Fruit fly (Drosophila melanogaster) whole organism, larva: Measurements from ENCODE around the gene Sf3b5.

Experiments
- noc ChIP-seq: fragments of 200-800 bp; sonication (Bioruptor generic); optimal IDR thresholded peaks from 3 replicates; lab custom pipeline; 2019; ENCODE audit warnings: missing biosample characterization, mild to moderate bottlenecking, missing genetic modification characterization, moderate library complexity

The Sf3b5 gene

DNA sequence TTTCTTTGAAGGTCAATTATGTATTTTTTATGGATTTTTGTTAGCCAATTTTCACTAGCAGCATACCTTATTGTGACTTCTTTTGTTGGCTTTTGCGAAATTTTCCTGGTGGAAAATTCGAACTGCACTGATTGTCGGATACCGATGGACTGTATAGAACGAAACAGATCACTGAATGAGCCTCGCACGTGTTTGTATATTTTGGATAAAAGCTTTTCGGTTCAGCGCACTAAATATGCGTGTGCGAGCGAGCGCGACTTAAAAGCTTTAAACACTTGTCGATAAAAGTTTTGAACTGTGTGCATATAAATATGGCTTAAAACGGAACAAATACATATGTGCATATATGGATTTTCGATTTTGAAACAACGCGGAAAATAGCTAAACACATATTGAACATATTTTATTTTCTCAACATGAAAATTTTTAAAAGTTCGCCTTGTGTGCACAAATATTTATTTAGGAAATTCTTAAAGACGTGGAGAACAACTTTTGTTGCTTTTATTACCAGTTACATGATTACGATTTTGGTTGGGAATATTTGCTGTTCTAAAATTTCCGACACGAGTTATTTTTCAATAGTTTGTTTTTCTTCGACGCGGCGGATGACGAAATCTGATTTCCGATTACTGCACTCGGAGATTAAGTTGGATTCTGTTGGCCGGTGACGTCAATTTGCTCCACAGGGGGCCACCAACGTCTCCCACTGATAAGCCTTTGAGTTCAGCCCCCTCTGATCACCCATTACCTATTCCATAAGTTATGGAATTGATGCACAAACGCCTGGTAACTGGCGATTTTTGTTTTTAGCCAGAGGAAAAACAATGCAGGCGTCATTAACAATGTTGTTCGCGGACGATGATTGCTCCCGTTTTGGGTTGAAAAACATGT is 34.2 kb upstream of the Sf3b5 start:
- TF ChIP-seq noc = no peak

DNA sequence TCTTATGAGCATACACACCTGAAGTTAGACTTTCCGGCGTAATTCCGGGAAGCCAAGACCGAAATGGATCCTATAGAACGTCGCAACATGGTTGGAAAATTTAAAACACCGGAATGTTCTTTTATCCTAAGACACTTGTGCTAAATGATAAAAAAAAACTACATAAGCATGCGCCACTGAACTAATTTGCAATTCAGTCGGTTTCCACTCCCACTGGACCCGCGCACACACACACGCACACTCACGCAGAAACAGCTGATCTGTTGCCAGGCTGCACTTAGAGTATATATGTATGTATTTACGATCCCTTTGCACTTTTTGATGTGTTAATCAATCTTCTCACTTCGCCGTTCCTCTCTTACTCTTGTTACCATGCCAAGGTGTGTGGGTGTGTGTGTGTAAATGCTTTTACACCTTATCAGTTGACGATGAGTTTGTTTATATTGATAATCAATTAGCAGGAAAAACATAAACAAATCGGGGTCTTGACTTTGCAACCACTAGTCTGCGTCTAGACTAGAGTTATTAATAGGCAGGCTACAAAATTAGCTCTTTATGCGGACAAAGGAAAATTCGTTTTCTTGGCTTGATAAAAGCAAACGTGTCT is 33.4 kb upstream of the Sf3b5 start, which contains the start of gene Mst85C:
TSS of gene Mst85C (plus strand) at position 180 of the 607 bp plus-strand sequence.
- no peak for TF ChIP-seq noc

DNA sequence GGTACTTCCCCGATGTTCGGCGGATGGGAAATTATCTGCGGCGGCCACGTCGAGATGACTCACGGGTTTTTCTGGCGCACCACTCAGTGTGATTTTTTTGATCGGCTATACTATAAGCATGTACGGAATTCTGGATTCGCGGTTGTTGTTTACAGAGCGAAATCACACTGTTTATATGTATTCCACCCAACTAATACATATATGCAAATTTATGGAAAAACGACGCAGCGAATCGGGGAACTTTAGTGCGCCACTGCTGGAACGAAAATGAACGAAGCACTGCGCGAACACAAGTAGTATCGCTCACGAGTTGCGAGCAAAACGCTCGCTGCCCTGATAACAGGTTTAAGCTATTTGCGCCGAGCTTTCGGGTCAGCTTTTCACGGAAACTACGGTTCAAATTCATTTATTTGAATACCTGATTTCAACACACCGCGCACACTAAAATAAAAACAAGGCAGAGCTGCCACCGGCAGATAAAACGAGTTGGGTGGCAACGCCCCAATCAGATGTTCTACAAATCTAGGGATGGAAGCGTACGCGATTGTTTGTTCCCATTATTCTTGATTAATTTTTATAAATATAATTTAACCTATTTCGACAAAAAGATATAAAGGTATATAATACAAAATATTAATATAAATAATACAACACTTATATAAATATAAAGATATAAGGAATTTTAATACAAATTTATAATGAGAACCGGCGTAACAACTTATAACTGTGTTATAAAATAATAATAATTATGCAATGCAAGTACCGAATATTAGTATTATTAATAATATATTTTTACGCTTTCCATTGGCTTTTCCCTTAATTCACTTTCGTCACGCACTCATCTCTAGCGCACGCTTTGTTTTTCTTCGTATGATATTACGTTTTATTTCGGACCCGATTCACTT is 32.7 kb upstream of the Sf3b5 start, which contains the start of gene Rel:
TSS of gene Rel (minus strand) at position 417 of the 905 bp plus-strand sequence.
- TF ChIP-seq noc = peak; percentile 57

DNA sequence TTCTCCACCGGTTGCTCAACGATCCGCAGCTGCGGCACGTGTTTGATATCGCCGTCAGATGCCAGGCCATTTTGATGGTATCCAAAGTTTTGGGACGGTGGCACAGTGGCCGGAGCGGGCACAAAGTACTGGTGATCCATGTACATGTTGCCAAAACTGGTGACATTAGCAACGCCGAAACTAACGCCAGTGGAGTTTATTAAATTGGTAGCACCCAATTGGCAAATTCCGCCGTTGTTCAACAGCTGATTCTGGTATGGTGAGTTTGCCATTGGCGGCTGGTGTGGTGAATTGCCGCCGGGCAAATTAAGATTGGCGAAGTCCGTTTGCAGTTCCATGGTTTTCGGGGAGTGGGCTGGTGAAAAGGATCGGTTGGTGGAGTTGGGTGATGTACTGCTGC is 31.8 kb upstream of the Sf3b5 start:
- TF ChIP-seq noc = no peak

DNA sequence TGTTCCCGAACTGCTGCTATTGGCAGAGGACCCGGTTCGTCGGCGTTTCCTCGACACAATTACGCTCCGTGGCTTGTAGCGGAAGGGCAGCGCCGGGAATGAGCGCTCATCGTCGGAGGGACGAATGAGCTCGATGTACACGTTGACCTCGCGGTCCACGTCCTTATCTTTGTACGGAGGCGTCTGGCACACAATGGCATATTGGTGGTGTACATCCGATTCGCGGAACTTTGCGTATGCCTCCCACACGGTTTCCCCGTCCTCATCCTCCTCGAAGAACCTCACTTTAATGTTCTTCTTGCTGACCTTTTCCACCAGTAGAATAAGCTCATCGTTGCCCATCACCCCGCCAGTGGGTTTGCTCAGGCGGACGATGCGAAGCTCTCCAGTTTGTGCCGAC is 30.6 kb upstream of the Sf3b5 start:
- no peak for TF ChIP-seq noc

DNA sequence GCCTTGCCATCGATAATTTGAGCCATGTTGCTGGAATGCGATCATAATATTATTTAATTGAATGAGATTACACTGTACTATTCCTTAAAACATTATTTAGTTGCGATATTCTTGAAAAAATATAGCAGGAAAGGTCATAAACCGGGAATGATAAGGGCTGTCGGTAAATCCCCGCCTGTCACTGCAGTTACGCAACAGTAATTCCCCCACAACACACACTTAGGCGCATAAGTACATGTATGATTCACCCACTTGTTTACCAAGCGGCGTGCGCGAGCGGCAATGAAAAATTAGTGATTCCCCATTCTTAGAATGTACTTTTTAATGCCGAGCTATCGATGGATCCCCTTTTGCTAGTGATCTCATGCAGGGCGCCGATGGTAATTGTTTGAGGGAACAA is 28.5 kb upstream of the Sf3b5 start:
- TF ChIP-seq noc = no peak

DNA sequence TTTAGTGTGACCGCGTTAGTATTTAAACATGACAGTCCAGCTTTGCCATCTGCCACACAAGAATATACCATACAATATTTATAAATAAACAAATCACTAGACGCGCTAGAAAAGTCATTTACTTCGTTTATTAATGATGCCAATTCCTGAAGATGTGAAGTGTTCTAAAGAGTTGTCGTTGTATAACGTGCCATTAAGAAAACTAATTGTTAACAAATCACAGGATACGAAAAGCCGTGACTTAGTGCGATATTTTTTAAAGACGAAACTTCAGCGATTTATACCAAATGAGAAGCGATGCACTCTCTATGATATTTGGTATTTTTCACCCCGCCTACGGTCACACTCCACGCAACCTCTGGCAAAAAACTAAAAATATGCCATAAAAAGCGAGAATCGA is 24.3 kb upstream of the Sf3b5 start, which contains the start of gene neur:
TSS of gene neur (minus strand) at position 24 of the 400 bp plus-strand sequence.
- TF ChIP-seq noc = no peak

DNA sequence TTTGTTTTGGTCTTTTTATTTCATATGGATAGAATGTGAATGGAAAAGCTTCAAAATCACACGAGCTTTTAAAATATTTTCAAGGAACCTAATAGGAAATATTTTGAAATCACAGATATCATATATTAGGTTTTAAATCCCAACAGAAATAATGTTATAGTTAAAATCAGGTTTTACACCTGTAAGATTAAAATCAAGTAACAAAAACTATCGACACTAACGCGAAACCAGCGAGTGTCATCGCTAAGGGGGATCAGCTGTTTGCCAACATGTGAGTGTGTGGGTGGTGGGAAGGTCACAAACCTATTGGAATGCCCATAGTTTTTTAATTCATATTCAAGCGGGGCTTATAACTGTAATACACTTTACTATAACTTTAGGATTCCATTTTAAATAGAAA is 23.5 kb upstream of the Sf3b5 start, which contains the start of gene hyx:
TSS of gene hyx (plus strand) at position 109 of the 400 bp plus-strand sequence.
- no peak for TF ChIP-seq noc

DNA sequence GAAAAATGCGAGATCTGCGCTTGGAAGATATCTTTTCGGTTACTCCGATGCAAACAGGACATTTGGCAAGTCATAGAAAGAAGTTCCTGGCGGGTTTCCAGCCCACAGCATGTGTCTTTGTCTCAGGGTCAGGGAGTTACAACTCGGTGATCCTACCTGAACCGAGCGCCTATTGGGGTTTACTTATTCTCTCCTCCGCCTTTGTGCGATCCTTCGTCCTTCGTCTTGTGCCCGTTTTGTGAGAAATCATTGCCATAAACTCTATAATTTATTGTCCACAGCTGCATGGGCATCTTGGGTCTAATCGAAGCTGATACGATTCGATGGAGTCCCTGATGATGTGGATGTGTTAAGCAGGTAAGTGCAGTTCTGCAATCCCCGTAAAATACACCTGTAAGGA is 22.8 kb upstream of the Sf3b5 start:
- no peak for TF ChIP-seq noc

DNA sequence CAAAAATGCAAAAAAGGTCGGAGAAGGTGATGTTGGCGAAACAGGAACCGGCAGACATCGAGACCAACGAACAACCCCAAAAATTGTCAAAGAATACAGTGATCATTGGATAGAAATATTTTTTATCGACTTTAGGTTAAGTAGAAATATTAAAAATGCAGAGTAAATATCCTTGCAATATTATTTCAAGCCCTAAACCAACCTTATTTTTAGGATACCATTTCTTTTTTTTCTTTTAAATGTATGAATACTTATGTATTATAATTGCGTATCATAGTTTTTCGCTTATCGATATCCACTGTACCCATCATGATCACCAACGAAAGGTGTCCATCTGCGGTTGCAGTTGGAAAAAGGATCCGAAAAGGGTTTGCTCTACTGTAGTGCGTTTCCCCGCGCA is 20.1 kb upstream of the Sf3b5 start:
- no peak for TF ChIP-seq noc

DNA sequence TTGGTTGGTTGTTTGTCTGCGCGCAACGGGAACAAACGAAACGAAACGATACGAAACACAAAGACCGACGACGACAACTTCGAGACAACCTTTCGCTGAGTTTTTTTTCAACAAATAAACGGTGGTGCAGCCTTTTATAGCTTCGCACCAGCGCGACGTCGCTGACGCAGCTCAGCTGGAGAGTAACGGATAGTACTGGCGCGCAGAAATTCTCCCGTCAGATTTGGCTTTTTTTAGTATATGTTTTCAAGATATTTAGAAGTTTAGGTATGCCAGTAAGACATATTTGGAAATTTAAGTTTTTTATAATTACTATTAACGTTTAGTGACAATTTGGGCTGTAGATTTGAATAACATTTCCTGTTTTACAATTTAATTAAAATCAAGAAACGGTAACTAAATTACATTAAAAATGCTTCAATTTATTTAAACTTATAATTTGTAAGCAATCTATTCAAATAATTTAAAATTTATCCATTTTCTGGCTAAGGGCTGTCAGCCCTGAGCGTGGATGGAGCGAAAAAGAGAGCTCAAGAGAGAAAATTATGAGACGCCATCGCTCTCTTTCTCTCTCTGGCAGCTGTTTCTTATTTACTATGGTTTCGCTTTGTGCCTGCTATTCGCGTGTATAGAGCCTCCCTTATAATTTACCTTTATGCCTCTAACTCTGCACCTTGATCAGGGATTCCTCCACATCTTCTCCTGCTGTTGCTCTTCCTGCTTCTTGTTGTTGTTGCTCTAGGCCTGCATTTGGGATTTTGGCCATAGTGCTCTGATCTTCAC is 18.7 kb upstream of the Sf3b5 start:
- peak; percentile 93 for TF ChIP-seq noc

DNA sequence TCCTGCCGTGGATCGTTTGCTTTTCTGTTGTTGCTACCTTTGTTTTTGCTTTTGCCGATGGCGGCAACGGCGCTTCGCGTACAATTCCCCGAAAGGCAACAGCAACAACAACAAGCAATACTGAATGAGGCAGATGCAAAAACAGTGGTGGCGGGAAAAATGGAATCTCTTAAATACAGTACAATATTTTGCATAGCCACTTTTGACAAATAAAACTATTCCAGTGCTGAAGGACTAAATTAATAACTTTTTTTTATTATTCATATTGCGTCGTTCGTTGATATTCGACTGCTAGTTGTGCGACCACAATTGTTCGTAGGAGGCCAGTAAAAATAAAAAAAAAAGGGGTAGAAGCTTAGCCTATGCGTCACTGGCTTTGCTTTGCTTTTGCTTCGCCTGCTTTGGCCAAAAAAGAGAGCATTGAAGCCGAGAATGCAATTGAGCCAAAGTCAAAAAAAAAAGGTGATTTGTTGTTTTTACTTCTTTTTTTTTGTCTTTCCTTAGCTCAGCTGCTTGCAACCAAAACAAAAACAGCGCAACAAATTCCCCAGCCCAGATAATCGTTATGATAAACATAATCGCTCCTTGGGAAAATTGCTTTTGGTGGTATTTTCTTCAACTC is 16.8 kb upstream of the Sf3b5 start:
- peak; percentile 85 for TF ChIP-seq noc

DNA sequence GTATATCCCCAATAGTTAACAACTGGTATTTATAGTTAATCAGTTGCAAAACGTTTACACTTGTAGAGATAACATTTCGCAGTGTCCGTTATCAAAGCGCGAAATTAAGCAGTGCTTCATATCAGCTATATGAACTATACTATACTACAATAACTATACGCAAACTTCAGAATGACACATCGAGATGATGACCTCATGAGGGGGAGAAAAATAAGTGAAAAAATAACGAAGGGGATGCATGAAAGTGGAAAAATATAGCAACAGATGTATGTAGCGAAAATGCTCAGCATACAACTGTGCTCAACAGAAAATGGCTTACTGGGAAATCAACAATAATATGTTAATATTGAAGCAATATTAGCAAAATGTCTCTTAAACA is 15.6 kb upstream of the Sf3b5 start:
- no peak for TF ChIP-seq noc

DNA sequence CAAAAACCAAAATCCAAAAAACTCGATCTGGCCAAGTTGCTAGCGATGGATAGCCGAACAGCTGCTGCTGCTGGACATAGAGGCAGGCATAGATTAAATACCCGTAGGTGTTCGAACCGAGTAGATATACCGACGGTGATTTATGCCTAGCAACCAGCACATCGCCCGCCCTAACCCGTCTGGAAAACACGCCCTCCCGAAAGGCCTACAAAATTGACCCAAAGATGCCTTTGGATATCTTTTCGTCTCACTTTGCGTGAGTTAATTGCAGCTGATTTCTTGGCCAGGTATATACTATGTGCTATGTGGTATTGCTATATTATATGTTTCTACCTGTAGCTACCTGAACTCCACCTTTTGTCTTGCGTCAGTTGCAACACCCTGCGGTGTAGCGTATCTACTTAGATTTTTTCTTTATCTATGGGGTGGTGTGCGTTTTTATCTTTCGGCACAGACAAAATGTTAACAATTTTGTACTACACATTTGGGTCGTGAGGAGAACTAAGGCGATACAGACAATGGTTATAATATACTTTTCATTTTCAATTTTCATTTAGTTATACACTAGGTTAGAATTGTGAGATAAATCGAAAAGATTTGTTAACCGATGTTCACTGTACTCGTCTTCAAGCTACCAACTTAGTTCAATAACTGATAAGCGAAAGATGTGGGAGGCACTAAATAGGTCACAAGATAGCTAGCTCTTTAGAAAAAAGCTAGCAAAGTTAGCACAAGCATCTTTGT is 15.0 kb upstream of the Sf3b5 start:
- TF ChIP-seq noc = no peak

DNA sequence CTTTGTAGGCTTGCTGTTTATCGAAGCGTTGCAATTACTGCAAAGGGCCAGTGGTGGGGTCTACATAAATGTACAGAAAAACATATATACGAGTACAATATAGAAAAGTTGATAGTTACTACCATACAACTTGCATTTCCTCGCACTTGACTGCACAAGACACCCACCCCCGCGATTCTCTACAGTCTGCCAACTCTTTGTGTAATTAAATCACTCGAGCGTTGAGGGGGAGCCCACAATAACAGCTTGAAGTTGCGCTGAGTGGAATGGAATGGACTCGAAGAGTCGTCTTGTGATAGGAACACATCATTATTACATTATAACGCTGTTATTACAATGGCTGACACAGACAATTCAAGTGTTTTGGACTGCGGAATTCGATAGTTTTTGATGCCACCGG is 14.3 kb upstream of the Sf3b5 start:
- TF ChIP-seq noc = no peak
